Worm (Caenorhabditis elegans) whole organism, L3 larva: ENCODE measurements around the gene ocam-1.

ENCODE experiments used
- R02D3.7 ChIP-seq: fragments of 150-350 bp; optimal IDR thresholded peaks from 2 replicates; lab custom pipeline; 2014; ENCODE audit warnings: missing biosample characterization, missing genetic modification characterization
- ZK546.5 ChIP-seq: sonication (generic microtip); optimal IDR thresholded peaks from 2 replicates; lab custom pipeline; 2017; ENCODE audit warnings: missing biosample characterization, missing genetic modification characterization
- aly-2 ChIP-seq: fragments of 150-350 bp; optimal IDR thresholded peaks from 2 replicates; lab custom pipeline; 2014; ENCODE audit warnings: missing biosample characterization, missing genetic modification characterization
- ama-1 ChIP-seq: fragments of 150-350 bp; optimal IDR thresholded peaks from 2 replicates; lab custom pipeline; 2018
- ceh-16 ChIP-seq: sonication (generic microtip); optimal IDR thresholded peaks from 2 replicates; lab custom pipeline; 2017; ENCODE audit warnings: missing biosample characterization, missing genetic modification characterization
- ceh-28 ChIP-seq: fragments of 150-350 bp; optimal IDR thresholded peaks from 2 replicates; lab custom pipeline; 2014; ENCODE audit warnings: missing biosample characterization, missing genetic modification reagents, missing genetic modification characterization
- ceh-9 ChIP-seq: sonication (generic microtip); optimal IDR thresholded peaks from 2 replicates; lab custom pipeline; 2018; ENCODE audit warnings: missing biosample characterization, missing genetic modification characterization
- daf-12 ChIP-seq: fragments of 150-350 bp; optimal IDR thresholded peaks from 2 replicates; lab custom pipeline; 2014; ENCODE audit warnings: missing biosample characterization, missing genetic modification reagents, missing genetic modification characterization
- egl-27 ChIP-seq: sonication (generic microtip); optimal IDR thresholded peaks from 4 replicates; lab custom pipeline; 2017; ENCODE audit warnings: missing biosample characterization, missing genetic modification reagents, missing genetic modification characterization
- egl-5 ChIP-seq: fragments of 150-350 bp; optimal IDR thresholded peaks from 2 replicates; lab custom pipeline; 2017; ENCODE audit warnings: missing biosample characterization, missing genetic modification reagents, missing genetic modification characterization, inconsistent platforms
- elt-2 ChIP-seq: sonication (generic microtip); optimal IDR thresholded peaks from 2 replicates; lab custom pipeline; 2016; ENCODE audit warnings: missing genetic modification reagents, mild to moderate bottlenecking, missing genetic modification characterization, missing compliant biosample characterization
- elt-3 ChIP-seq, 3 experiments: fragments of 150-350 bp in 1 of 3; sonication (generic microtip) in 2 of 3; optimal IDR thresholded peaks; 2 replicates in 2 of 3; 4 replicates in 1 of 3; lab custom pipeline; 2014 to 2017; ENCODE audit warnings: missing biosample characterization in 3 of 3, missing genetic modification characterization in 3 of 3
- eor-1 ChIP-seq, 2 experiments: fragments of 150-350 bp; optimal IDR thresholded peaks; 2 replicates each; lab custom pipeline; 2014 to 2018; ENCODE audit warnings: missing biosample characterization in 2 of 2, missing genetic modification characterization in 2 of 2
- fkh-10 ChIP-seq: sonication (generic microtip); optimal IDR thresholded peaks from 2 replicates; lab custom pipeline; 2017; ENCODE audit warnings: missing biosample characterization, missing genetic modification reagents, missing genetic modification characterization
- fkh-2 ChIP-seq: fragments of 150-350 bp; optimal IDR thresholded peaks from 2 replicates; lab custom pipeline; 2014; ENCODE audit warnings: missing biosample characterization, missing genetic modification reagents, missing genetic modification characterization
- fos-1 ChIP-seq: fragments of 150-350 bp; optimal IDR thresholded peaks from 2 replicates; lab custom pipeline; 2014; ENCODE audit warnings: missing biosample characterization, missing genetic modification characterization
- hmg-11 ChIP-seq: sonication (generic microtip); optimal IDR thresholded peaks from 2 replicates; lab custom pipeline; 2016; ENCODE audit warnings: missing genetic modification characterization, missing compliant biosample characterization
- jun-1 ChIP-seq: fragments of 150-350 bp; optimal IDR thresholded peaks from 2 replicates; lab custom pipeline; 2014; ENCODE audit warnings: missing biosample characterization, missing genetic modification reagents, missing genetic modification characterization
- lin-15B ChIP-seq: fragments of 150-350 bp; optimal IDR thresholded peaks from 2 replicates; lab custom pipeline; 2014; ENCODE audit warnings: missing biosample characterization, missing genetic modification characterization
- lin-39 ChIP-seq: fragments of 150-350 bp; optimal IDR thresholded peaks from 2 replicates; lab custom pipeline; 2018; ENCODE audit warnings: missing biosample characterization, missing genetic modification reagents, missing genetic modification characterization
- mdl-1 ChIP-seq: fragments of 150-350 bp; optimal IDR thresholded peaks from 2 replicates; lab custom pipeline; 2014; ENCODE audit warnings: missing biosample characterization, missing genetic modification characterization
- mml-1 ChIP-seq: fragments of 150-350 bp; sonication (generic microtip); optimal IDR thresholded peaks from 3 replicates; lab custom pipeline; 2014; ENCODE audit warnings: missing biosample characterization, missing genetic modification characterization
- nfya-1 ChIP-seq: sonication (generic microtip); optimal IDR thresholded peaks from 2 replicates; lab custom pipeline; 2017; ENCODE audit warnings: missing genetic modification characterization, mild to moderate bottlenecking, missing compliant biosample characterization, antibody characterized with exemption, moderate library complexity; ENCODE audit not compliant: insufficient read depth
- nhr-11 ChIP-seq: fragments of 150-350 bp; optimal IDR thresholded peaks from 2 replicates; lab custom pipeline; 2014; ENCODE audit warnings: missing biosample characterization, missing genetic modification characterization
- nhr-12 ChIP-seq: fragments of 150-350 bp; optimal IDR thresholded peaks from 2 replicates; lab custom pipeline; 2014; ENCODE audit warnings: missing biosample characterization, missing genetic modification characterization
- nhr-23 ChIP-seq: fragments of 150-350 bp; optimal IDR thresholded peaks from 2 replicates; lab custom pipeline; 2014; ENCODE audit warnings: missing biosample characterization, missing genetic modification reagents, missing genetic modification characterization
- nhr-237 ChIP-seq: fragments of 150-350 bp; optimal IDR thresholded peaks from 2 replicates; lab custom pipeline; 2014; ENCODE audit warnings: missing biosample characterization, missing genetic modification characterization
- nhr-25 ChIP-seq: sonication (generic microtip); optimal IDR thresholded peaks from 2 replicates; lab custom pipeline; 2017; ENCODE audit warnings: missing biosample characterization, missing genetic modification characterization
- nhr-43 ChIP-seq: sonication (generic microtip); optimal IDR thresholded peaks from 2 replicates; lab custom pipeline; 2016; ENCODE audit warnings: mild to moderate bottlenecking, missing genetic modification characterization, missing compliant biosample characterization; ENCODE audit not compliant: poor library complexity, severe bottlenecking
- nhr-67 ChIP-seq: fragments of 150-350 bp; optimal IDR thresholded peaks from 2 replicates; lab custom pipeline; 2014; ENCODE audit warnings: missing biosample characterization, missing genetic modification characterization
- nhr-76 ChIP-seq: fragments of 150-350 bp; sonication (generic microtip); optimal IDR thresholded peaks from 5 replicates; lab custom pipeline; 2014; ENCODE audit warnings: missing biosample characterization, missing genetic modification characterization
- nhr-77 ChIP-seq: fragments of 150-350 bp; optimal IDR thresholded peaks from 2 replicates; lab custom pipeline; 2014; ENCODE audit warnings: missing biosample characterization, missing genetic modification characterization
- pha-4 ChIP-seq: fragments of 150-350 bp; optimal IDR thresholded peaks from 2 replicates; lab custom pipeline; 2014; ENCODE audit warnings: missing biosample characterization, missing genetic modification reagents, missing genetic modification characterization
- pqm-1 ChIP-seq: fragments of 150-350 bp; optimal IDR thresholded peaks from 2 replicates; lab custom pipeline; 2017; ENCODE audit warnings: missing biosample characterization, missing genetic modification characterization, inconsistent platforms
- skn-1 ChIP-seq: fragments of 150-350 bp; optimal IDR thresholded peaks from 2 replicates; lab custom pipeline; 2014; ENCODE audit warnings: missing biosample characterization, missing genetic modification characterization
- snpc-4 ChIP-seq: fragments of 150-350 bp; optimal IDR thresholded peaks from 2 replicates; lab custom pipeline; 2014; ENCODE audit warnings: missing biosample characterization, missing genetic modification characterization
- unc-39 ChIP-seq: sonication (generic microtip); optimal IDR thresholded peaks from 4 replicates; lab custom pipeline; 2017; ENCODE audit warnings: missing biosample characterization, missing genetic modification characterization
- zag-1 ChIP-seq: fragments of 150-350 bp; optimal IDR thresholded peaks from 2 replicates; lab custom pipeline; 2014; ENCODE audit warnings: missing biosample characterization, missing genetic modification characterization
- ztf-11 ChIP-seq: fragments of 150-350 bp; optimal IDR thresholded peaks from 2 replicates; lab custom pipeline; 2014; ENCODE audit warnings: missing biosample characterization, missing genetic modification characterization
- ztf-4 ChIP-seq: fragments of 150-350 bp; optimal IDR thresholded peaks from 2 replicates; lab custom pipeline; 2014; ENCODE audit warnings: missing biosample characterization, missing genetic modification characterization

Gene ocam-1

DNA sequence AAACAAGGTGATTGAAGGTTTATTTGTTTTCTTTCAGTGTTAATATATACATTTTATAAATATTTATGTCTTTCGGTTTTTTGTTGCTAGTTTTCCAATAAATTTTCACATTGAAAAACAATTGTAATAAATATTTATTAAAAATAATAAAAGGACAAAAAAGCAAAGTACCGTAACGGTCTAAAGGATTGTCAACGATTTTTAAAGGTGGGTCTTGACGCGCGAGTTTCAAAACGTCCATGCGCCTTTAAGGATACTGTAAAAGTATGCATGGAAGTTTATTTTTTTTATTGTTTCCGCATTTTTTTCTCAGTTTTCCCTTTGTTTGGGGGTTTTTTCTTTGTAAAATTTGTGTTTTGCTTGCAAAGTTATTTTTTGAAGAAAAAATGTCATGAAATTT, 25.3 kb upstream of the ocam-1 start:
- no peak for TF ChIP-seq aly-2
- no peak for TF ChIP-seq ZK546.5 (tag; lab: Kevin White, UChicago)
- TF ChIP-seq nhr-67 (tag; lab: Kevin White, UChicago): no peak
- no peak for TF ChIP-seq zag-1 (tag; lab: Kevin White, UChicago)
- no peak for TF ChIP-seq nhr-76 (tag; lab: Kevin White, UChicago)
- TF ChIP-seq egl-27 (tag; lab: Kevin White, UChicago): no peak
- TF ChIP-seq nhr-43 (tag; lab: Kevin White, UChicago): no peak
- TF ChIP-seq ceh-9 (tag; lab: Kevin White, UChicago): no peak
- TF ChIP-seq elt-3 (tag; optimal IDR thresholded peaks at IDR 0.05; lab: Kevin White, UChicago): no peak
- no peak for TF ChIP-seq fkh-2 (tag; lab: Kevin White, UChicago)
- TF ChIP-seq nhr-237: no peak
- no peak for TF ChIP-seq lin-15B (tag; lab: Kevin White, UChicago)
- no peak for TF ChIP-seq nhr-11 (tag; lab: Kevin White, UChicago)
- no peak for TF ChIP-seq nhr-25 (tag; lab: Kevin White, UChicago)
- no peak for TF ChIP-seq unc-39 (tag; lab: Kevin White, UChicago)
- TF ChIP-seq nhr-77: no peak
- no peak for TF ChIP-seq mml-1

DNA sequence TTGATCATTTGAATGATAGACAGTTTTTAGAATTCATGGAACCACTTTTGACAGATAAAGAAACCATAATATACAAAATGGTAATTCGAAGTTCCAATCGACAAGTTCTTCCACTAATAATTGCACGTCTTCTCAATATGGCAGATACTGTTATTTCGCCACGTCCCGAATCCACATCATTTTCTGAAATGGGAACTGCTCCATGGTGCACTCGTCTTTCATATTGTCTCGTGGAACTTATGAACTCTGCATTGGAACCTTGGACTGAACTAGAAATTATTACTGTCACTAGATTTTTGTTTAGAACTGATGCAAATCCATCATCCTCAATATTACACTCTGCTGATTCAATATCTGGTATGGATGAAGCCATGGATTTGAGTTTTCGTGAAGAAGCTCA, 19.6 kb upstream of the ocam-1 start:
- TF ChIP-seq elt-2 (no peak), hmg-11 (tag; lab: Kevin White, UChicago) (no peak), nhr-67 (tag; lab: Kevin White, UChicago) (no peak), ztf-4 (no peak), fkh-10 (GFP tag; lab: Kevin White, UChicago) (no peak), fos-1 (tag; lab: Kevin White, UChicago) (no peak), nhr-12 (tag; lab: Kevin White, UChicago) (no peak), daf-12 (tag; lab: Kevin White, UChicago) (no peak), unc-39 (tag; lab: Kevin White, UChicago) (no peak), eor-1 (tag; optimal IDR thresholded peaks at IDR 0.05; lab: Kevin White, UChicago) (no peak), lin-15B (tag; lab: Kevin White, UChicago) (no peak), ztf-11 (tag; lab: Kevin White, UChicago) (no peak), ceh-16 (no peak), snpc-4 (tag; lab: Kevin White, UChicago) (no peak), nhr-237 (no peak), skn-1 (tag; lab: Kevin White, UChicago) (no peak)

DNA sequence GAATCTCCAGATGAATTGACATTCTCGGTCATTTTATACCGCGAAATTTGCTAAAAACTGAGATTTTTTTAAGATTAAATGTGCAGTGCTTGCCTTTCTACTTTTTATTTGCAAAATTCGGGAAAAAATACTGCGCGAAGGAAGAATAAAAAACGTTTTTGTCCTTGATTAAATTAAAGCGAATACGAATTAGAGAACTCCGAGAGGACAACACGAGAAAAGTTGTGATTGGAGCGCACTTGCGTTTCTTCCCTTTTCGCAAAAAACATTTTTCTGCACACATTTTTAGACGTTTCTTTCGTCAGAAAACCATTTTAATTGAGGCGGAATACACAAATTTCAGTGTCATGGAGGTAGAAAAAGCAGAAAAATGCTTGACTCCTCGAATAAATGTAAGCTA, 17.9 kb upstream of the ocam-1 start, which contains the start of the genes trm-1 and ints-2:
TSS of gene trm-1 (minus strand) at position 175 of the 400 bp plus-strand sequence.
TSS of gene ints-2 (plus strand) at position 249 of the 400 bp plus-strand sequence.
- peak; percentile 66 for TF ChIP-seq lin-39
- TF ChIP-seq elt-2: peak; percentile 21
- peak; percentile 47 for TF ChIP-seq R02D3.7 (tag; lab: Kevin White, UChicago)
- TF ChIP-seq ama-1 (lab: Kevin White, UChicago): no peak
- no peak for TF ChIP-seq fkh-2 (tag; lab: Kevin White, UChicago)
- peak; percentile 54 for TF ChIP-seq nhr-43 (tag; lab: Kevin White, UChicago)
- TF ChIP-seq mdl-1 (tag; lab: Kevin White, UChicago): no peak
- TF ChIP-seq lin-15B (tag; lab: Kevin White, UChicago): peak; percentile 90
- peak; percentile 55 for TF ChIP-seq nhr-23 (tag; lab: Kevin White, UChicago)
- peak; percentile 78 for TF ChIP-seq pha-4
- peak; percentile 3 for TF ChIP-seq egl-5
- peak; percentile 66 for TF ChIP-seq nfya-1 (tag; lab: Kevin White, UChicago)
- peak; percentile 32 for TF ChIP-seq jun-1 (tag; lab: Kevin White, UChicago)
- peak; percentile 62 for TF ChIP-seq hmg-11 (tag; lab: Kevin White, UChicago)
- peak; percentile 36 for TF ChIP-seq pqm-1 (tag; lab: Kevin White, UChicago)
- peak; percentile 36 for TF ChIP-seq nhr-25 (tag; lab: Kevin White, UChicago)
- peak; percentile 57 for TF ChIP-seq fkh-10 (GFP tag; lab: Kevin White, UChicago)
- no peak for TF ChIP-seq eor-1 (tag; optimal IDR thresholded peaks at IDR 0.05; lab: Kevin White, UChicago)
- no peak for TF ChIP-seq egl-27 (tag; lab: Kevin White, UChicago)
- TF ChIP-seq ceh-28 (tag; lab: Kevin White, UChicago): peak; percentile 2
